Fruit fly (Drosophila melanogaster) whole organism, pupa: Measurements from ENCODE around the gene Ets97D.
A peak's percentile ranks its signal among the peaks of the same experiment; 100 is the strongest.

Experiments
- CG17806 ChIP-seq: fragments of 200-800 bp; sonication (Bioruptor generic); optimal IDR thresholded peaks from 2 replicates; lab custom pipeline; 2018; ENCODE audit warnings: missing biosample characterization, mild to moderate bottlenecking, missing genetic modification characterization, moderate library complexity
- EcR ChIP-seq: fragments of 200-800 bp; sonication (Bioruptor generic); optimal IDR thresholded peaks from 3 replicates; lab custom pipeline; 2019; ENCODE audit warnings: missing biosample characterization, missing genetic modification characterization, mild to moderate bottlenecking, moderate library complexity, missing genetic modification reagents

DNA sequence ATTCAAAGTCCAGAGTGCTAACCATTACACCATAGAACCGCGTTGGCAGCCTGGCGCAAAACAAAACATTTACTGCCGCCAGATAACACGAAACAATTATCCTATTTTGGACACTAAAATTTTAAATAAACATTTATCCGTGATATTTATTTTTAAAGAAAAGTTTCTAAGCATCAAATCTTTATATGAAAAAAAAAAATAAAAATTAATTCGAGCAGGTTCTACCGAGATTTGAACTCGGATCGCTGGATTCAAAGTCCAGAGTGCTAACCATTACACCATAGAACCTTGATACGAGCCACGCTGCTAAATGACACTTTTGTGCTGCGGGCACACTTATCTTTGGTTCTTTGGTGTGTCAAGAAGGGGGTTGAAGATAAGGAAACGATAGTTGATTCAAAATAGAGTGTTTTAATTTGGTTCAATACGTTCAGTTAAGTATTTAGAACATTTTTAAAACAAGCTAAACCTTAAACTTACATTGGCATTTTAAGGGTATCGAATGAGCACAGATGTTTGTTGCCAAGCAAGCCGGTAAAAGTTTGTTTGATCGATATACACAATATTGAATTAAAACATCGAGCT, 34.7 kb upstream of the Ets97D start, which contains the start of gene Spag1:
- TF ChIP-seq EcR (GFP tag; lab: Kevin White, UChicago) = peak; percentile 31
- peak; percentile 45 for TF ChIP-seq CG17806 (tag; lab: Kevin White, UChicago)
